Fruit fly (Drosophila melanogaster) whole organism, embryonic: ENCODE measurements around the gene Rabex-5.

Experiments
- Blimp-1 ChIP-seq: fragments of 200-800 bp; sonication (Bioruptor generic); optimal IDR thresholded peaks from 3 replicates; lab custom pipeline; 2018; ENCODE audit warnings: missing biosample characterization, missing genetic modification characterization, mild to moderate bottlenecking, moderate library complexity, missing genetic modification reagents
- CG10543 ChIP-seq: fragments of 200-800 bp; sonication (Bioruptor generic); optimal IDR thresholded peaks from 3 replicates; lab custom pipeline; 2017; ENCODE audit warnings: missing biosample characterization, mild to moderate bottlenecking, missing genetic modification characterization, moderate library complexity
- CG12769 ChIP-seq: fragments of 200-800 bp; sonication (Bioruptor generic); optimal IDR thresholded peaks from 2 replicates; lab custom pipeline; 2019; ENCODE audit warnings: missing biosample characterization, mild to moderate bottlenecking, missing genetic modification characterization, moderate library complexity
- CG13287 ChIP-seq: fragments of 200-800 bp; sonication (Bioruptor generic); IDR thresholded peaks from 2 replicates; pipeline ENCODE4 v1.3.6; 2022; ENCODE audit warnings: missing biosample characterization, missing genetic modification characterization; ENCODE audit not compliant: partially characterized antibody
- CG1529 ChIP-seq: fragments of 200-800 bp; sonication (Bioruptor generic); optimal IDR thresholded peaks from 3 replicates; lab custom pipeline; 2018; ENCODE audit warnings: missing biosample characterization, missing genetic modification characterization
- CG2678 ChIP-seq: fragments of 200-800 bp; sonication (Bioruptor generic); optimal IDR thresholded peaks from 3 replicates; lab custom pipeline; 2019; ENCODE audit warnings: missing biosample characterization, mild to moderate bottlenecking, missing genetic modification characterization, moderate library complexity
- CG43689 ChIP-seq: fragments of 200-800 bp; sonication (Bioruptor generic); IDR thresholded peaks from 2 replicates; pipeline ENCODE4 v1.3.6; 2022; ENCODE audit warnings: missing biosample characterization, missing genetic modification characterization
- CG5180 ChIP-seq: fragments of 200-800 bp; sonication (Bioruptor generic); optimal IDR thresholded peaks from 3 replicates; lab custom pipeline; 2017; ENCODE audit warnings: missing biosample characterization, missing genetic modification characterization, mild to moderate bottlenecking, moderate library complexity, missing genetic modification reagents
- CG6689 ChIP-seq: fragments of 200-800 bp; sonication (Bioruptor generic); IDR thresholded peaks from 2 replicates; pipeline ENCODE4 v1.3.6; 2022; ENCODE audit warnings: missing biosample characterization, missing genetic modification characterization
- CG6854 ChIP-seq: fragments of 200-800 bp; sonication (Bioruptor generic); optimal IDR thresholded peaks from 3 replicates; lab custom pipeline; 2017; ENCODE audit warnings: missing biosample characterization, mild to moderate bottlenecking, missing genetic modification characterization
- CG9215 ChIP-seq: fragments of 200-800 bp; sonication (Bioruptor generic); IDR thresholded peaks from 2 replicates; pipeline ENCODE4 v1.3.6; 2022; ENCODE audit warnings: missing biosample characterization, missing genetic modification characterization
- Deaf1 ChIP-seq: fragments of 200-800 bp; optimal IDR thresholded peaks from 3 replicates; lab custom pipeline; 2019; ENCODE audit warnings: missing biosample characterization, mild to moderate bottlenecking, missing genetic modification characterization, moderate library complexity
- Dp ChIP-seq: fragments of 200-800 bp; sonication (Bioruptor generic); optimal IDR thresholded peaks from 2 replicates; lab custom pipeline; 2018; ENCODE audit warnings: missing biosample characterization, mild to moderate bottlenecking, missing genetic modification characterization, moderate library complexity
- Drgx ChIP-seq: fragments of 200-800 bp; sonication (Bioruptor generic); IDR thresholded peaks from 2 replicates; pipeline ENCODE4 v1.3.6; 2022; ENCODE audit warnings: missing biosample characterization, missing genetic modification characterization
- Eip74EF ChIP-seq, 2 experiments: fragments of 200-800 bp in 1 of 2; fragments of >200 bp in 1 of 2; sonication (Bioruptor generic) in 1 of 2; optimal IDR thresholded peaks; 2 replicates each; lab custom pipeline; 2017 to 2019; ENCODE audit warnings: missing biosample characterization in 2 of 2, missing genetic modification characterization in 2 of 2, mild to moderate bottlenecking in 1 of 2, moderate library complexity in 1 of 2
- Fer3 ChIP-seq: fragments of 200-800 bp; sonication (Bioruptor generic); optimal IDR thresholded peaks from 2 replicates; lab custom pipeline; 2018; ENCODE audit warnings: missing biosample characterization, mild to moderate bottlenecking, missing genetic modification characterization, moderate library complexity
- Hr3 ChIP-seq: fragments of 200-800 bp; sonication (Bioruptor generic); optimal IDR thresholded peaks from 3 replicates; lab custom pipeline; 2016; ENCODE audit warnings: missing biosample characterization, missing genetic modification characterization
- Hr51 ChIP-seq, 2 experiments: fragments of 200-800 bp; sonication (Bioruptor generic); optimal IDR thresholded peaks; 2 replicates in 1 of 2; 3 replicates in 1 of 2; lab custom pipeline; 2016 to 2018; ENCODE audit warnings: missing biosample characterization in 2 of 2, missing genetic modification characterization in 2 of 2, mild to moderate bottlenecking in 1 of 2, moderate library complexity in 1 of 2
- Jarid2 ChIP-seq: fragments of 200-800 bp; sonication (Bioruptor generic); optimal IDR thresholded peaks from 3 replicates; lab custom pipeline; 2017; ENCODE audit warnings: mild to moderate bottlenecking, missing biosample characterization, missing genetic modification reagents, missing genetic modification characterization
- MBD-R2 ChIP-seq: fragments of 200-800 bp; sonication (Bioruptor generic); IDR thresholded peaks from 2 replicates; pipeline ENCODE4 v1.3.6; 2022; ENCODE audit warnings: missing biosample characterization, missing genetic modification characterization
- Med ChIP-seq: fragments of 200-800 bp; sonication (Bioruptor generic); peaks from one replicate; lab custom pipeline; 2016; ENCODE audit warnings: missing biosample characterization, missing genetic modification characterization, mild to moderate bottlenecking, inconsistent platforms, moderate library complexity
- Meics ChIP-seq: fragments of 200-800 bp; sonication (Bioruptor generic); optimal IDR thresholded peaks from 2 replicates; lab custom pipeline; 2017; ENCODE audit warnings: missing biosample characterization, mild to moderate bottlenecking, missing genetic modification characterization
- Scr ChIP-seq: fragments of 200-800 bp; sonication (Bioruptor generic); IDR thresholded peaks from 2 replicates; pipeline ENCODE4 v1.3.6; 2022; ENCODE audit warnings: missing biosample characterization, missing genetic modification characterization; ENCODE audit not compliant: partially characterized antibody
- Spps ChIP-seq: fragments of 200-800 bp; sonication (Bioruptor generic); optimal IDR thresholded peaks from 2 replicates; lab custom pipeline; 2018; ENCODE audit warnings: missing biosample characterization, mild to moderate bottlenecking, missing genetic modification characterization
- Tbp ChIP-seq: fragments of >200 bp; optimal IDR thresholded peaks from 2 replicates; lab custom pipeline; 2018; ENCODE audit warnings: missing biosample characterization, missing genetic modification characterization
- Trl ChIP-seq, 3 experiments: fragments of >200 bp in 2 of 3; fragments of 200-800 bp in 1 of 3; sonication (Bioruptor generic) in 1 of 3; optimal IDR thresholded peaks; 2 replicates in 1 of 3; 3 replicates in 2 of 3; lab custom pipeline; 2016 to 2017; ENCODE audit warnings: missing biosample characterization in 1 of 3, missing genetic modification characterization in 1 of 3
- Vsx1 ChIP-seq: fragments of 200-800 bp; sonication (Bioruptor generic); optimal IDR thresholded peaks from 2 replicates; lab custom pipeline; 2017; ENCODE audit warnings: missing biosample characterization, mild to moderate bottlenecking, missing genetic modification characterization, missing genetic modification reagents
- Xbp1 ChIP-seq: fragments of 200-800 bp; sonication (Bioruptor generic); optimal IDR thresholded peaks from 3 replicates; lab custom pipeline; 2016; ENCODE audit warnings: missing biosample characterization, mild to moderate bottlenecking, missing genetic modification characterization
- chinmo ChIP-seq: fragments of 200-800 bp; sonication (Bioruptor generic); IDR thresholded peaks from 4 replicates; pipeline ENCODE4 v1.3.6; 2022; ENCODE audit warnings: missing biosample characterization, missing genetic modification characterization; ENCODE audit not compliant: partially characterized antibody
- ftz-f1 ChIP-seq: fragments of 200-800 bp; sonication (Bioruptor generic); optimal IDR thresholded peaks from 2 replicates; lab custom pipeline; 2016; ENCODE audit warnings: missing biosample characterization, missing genetic modification characterization
- kni ChIP-seq: fragments of 200-800 bp; sonication (Bioruptor generic); optimal IDR thresholded peaks from 3 replicates; lab custom pipeline; 2017; ENCODE audit warnings: mild to moderate bottlenecking, missing biosample characterization, missing genetic modification reagents, missing genetic modification characterization
- knrl ChIP-seq: fragments of 200-800 bp; sonication (Bioruptor generic); IDR thresholded peaks from 3 replicates; pipeline ENCODE4 v1.3.6; 2022; ENCODE audit warnings: missing biosample characterization, missing genetic modification characterization; ENCODE audit not compliant: partially characterized antibody
- nom ChIP-seq: fragments of 200-800 bp; sonication (Bioruptor generic); optimal IDR thresholded peaks from 2 replicates; lab custom pipeline; 2017; ENCODE audit warnings: missing biosample characterization, missing genetic modification characterization, mild to moderate bottlenecking, moderate library complexity, missing genetic modification reagents
- oc ChIP-seq: fragments of 200-800 bp; sonication (Bioruptor generic); optimal IDR thresholded peaks from 2 replicates; lab custom pipeline; 2018; ENCODE audit warnings: missing biosample characterization, mild to moderate bottlenecking, missing genetic modification characterization, moderate library complexity
- odd ChIP-seq: fragments of 200-800 bp; sonication (Bioruptor generic); optimal IDR thresholded peaks from 2 replicates; lab custom pipeline; 2017; ENCODE audit warnings: missing biosample characterization, mild to moderate bottlenecking, missing genetic modification characterization
- otp ChIP-seq: fragments of 200-800 bp; sonication (Bioruptor generic); IDR thresholded peaks from 3 replicates; pipeline ENCODE4, ENCODE4 v1.3.6; 2022; ENCODE audit warnings: missing biosample characterization, missing genetic modification characterization
- pum ChIP-seq: fragments of 200-800 bp; sonication (Bioruptor generic); optimal IDR thresholded peaks from 2 replicates; lab custom pipeline; 2016; ENCODE audit warnings: missing biosample characterization, missing genetic modification characterization
- sens ChIP-seq: fragments of 200-800 bp; sonication (Bioruptor generic); peaks from one replicate; lab custom pipeline; 2016; ENCODE audit warnings: missing biosample characterization, missing genetic modification characterization
- sisA ChIP-seq: fragments of 200-800 bp; sonication (Bioruptor generic); IDR thresholded peaks from 2 replicates; pipeline ENCODE4 v1.3.6; 2022; ENCODE audit warnings: missing biosample characterization, missing genetic modification characterization
- so ChIP-seq: fragments of 200-800 bp; sonication (Bioruptor generic); IDR thresholded peaks from 3 replicates; pipeline ENCODE4 v1.3.6; 2022; ENCODE audit warnings: missing biosample characterization, missing genetic modification characterization
- unpg ChIP-seq: fragments of 200-800 bp; sonication (Bioruptor generic); optimal IDR thresholded peaks from 3 replicates; lab custom pipeline; 2018; ENCODE audit warnings: missing biosample characterization, mild to moderate bottlenecking, missing genetic modification characterization, moderate library complexity
- z ChIP-seq: fragments of 200-800 bp; sonication (Bioruptor generic); IDR thresholded peaks from 3 replicates; pipeline ENCODE4 v1.3.6; 2022; ENCODE audit warnings: missing biosample characterization, missing genetic modification characterization
- zen2 ChIP-seq: fragments of 200-800 bp; sonication (Bioruptor generic); IDR thresholded peaks from 3 replicates; pipeline ENCODE4 v1.3.6; 2022; ENCODE audit warnings: missing biosample characterization, missing genetic modification characterization; ENCODE audit not compliant: partially characterized antibody
- zfh2 ChIP-seq: fragments of 200-800 bp; sonication (Bioruptor generic); optimal IDR thresholded peaks from 2 replicates; lab custom pipeline; 2016; ENCODE audit warnings: missing biosample characterization, missing genetic modification characterization

The Rabex-5 gene

dm6 chr3L:1250396-1250795 is 45.3 kb upstream of the Rabex-5 start, which contains the start of gene Bfc:
Gene Bfc, plus strand, starts transcription at chr3L:1250696.
- TF ChIP-seq pum: no peak
- TF ChIP-seq Scr (GFP tag; lab: Robert Waterston, UW): no peak
- TF ChIP-seq CG6854 (GFP tag; lab: Kevin White, UChicago): no peak
- no peak for TF ChIP-seq CG6689 (GFP tag; lab: Robert Waterston, UW)
- no peak for TF ChIP-seq Hr3
- no peak for TF ChIP-seq CG9215 (GFP tag; lab: Robert Waterston, UW)
- TF ChIP-seq Xbp1 (GFP tag; lab: Kevin White, UChicago): no peak
- TF ChIP-seq Spps: no peak
- no peak for TF ChIP-seq CG43689
- no peak for TF ChIP-seq CG5180
- TF ChIP-seq zfh2 (GFP tag; lab: Kevin White, UChicago): no peak
- TF ChIP-seq otp (GFP tag; lab: Robert Waterston, UW): no peak
- TF ChIP-seq sisA (GFP tag; lab: Robert Waterston, UW): no peak

- TF ChIP-seq Vsx1 (GFP tag; lab: Kevin White, UChicago): no peak
- TF ChIP-seq, all 482 proteins: peak for 0
Observed at dm6 chr3L:1251712-1252111, 44.0 kb upstream of the Rabex-5 start, which contains the start of the genes CG9130 and CG9133. Gene CG9130, plus strand, starts transcription at chr3L:1252012. Gene CG9133, plus strand, starts transcription at chr3L:1252012.

- peak; percentile 64 for TF ChIP-seq Jarid2 (GFP tag; lab: Kevin White, UChicago)
- peak; percentile 18 for TF ChIP-seq sens (GFP tag; lab: Kevin White, UChicago)
- no peak for TF ChIP-seq CG1529 (GFP tag; lab: Kevin White, UChicago)
- TF ChIP-seq CG10543 (GFP tag; lab: Kevin White, UChicago): peak; percentile 4
- peak; percentile 90 for TF ChIP-seq Deaf1 (tag; lab: Kevin White, UChicago)
- TF ChIP-seq Eip74EF (GFP tag; optimal IDR thresholded peaks at IDR 0.05; lab: Kevin White, UChicago): peak in 1 of 2 experiments; percentile 14
- TF ChIP-seq Hr51 (GFP tag; optimal IDR thresholded peaks at IDR 0.05; lab: Kevin White, UChicago): no peak
- no peak for TF ChIP-seq CG2678 (tag; lab: Kevin White, UChicago)
- TF ChIP-seq Drgx (GFP tag; lab: Robert Waterston, UW): 0 out of 2 replicates have a peak, but pooled peaks have one; percentile 33
- 0 out of 2 replicates have a peak, but pooled peaks have one; percentile 20 for TF ChIP-seq CG13287 (GFP tag; lab: Robert Waterston, UW)
- TF ChIP-seq z (GFP tag; lab: Robert Waterston, UW): peak; percentile 81; the same call in 2 of the 3 replicates
- TF ChIP-seq zen2 (GFP tag; lab: Robert Waterston, UW): 0 out of 3 replicates have a peak, but pooled peaks have one; percentile 19
- TF ChIP-seq Blimp-1 (GFP tag; lab: Kevin White, UChicago): peak; percentile 89
- no peak for TF ChIP-seq Fer3
- peak; percentile 55 for TF ChIP-seq nom (GFP tag; lab: Kevin White, UChicago)
- TF ChIP-seq unpg (GFP tag; lab: Kevin White, UChicago): no peak
- peak; percentile 18 for TF ChIP-seq oc (tag; lab: Kevin White, UChicago)
- peak; percentile 83 for TF ChIP-seq CG5180
- TF ChIP-seq ftz-f1 (GFP tag; lab: Kevin White, UChicago): no peak
- no peak for TF ChIP-seq so (GFP tag; lab: Robert Waterston, UW)
- TF ChIP-seq Meics (GFP tag; lab: Kevin White, UChicago): no peak
- no peak for TF ChIP-seq MBD-R2
- no peak for TF ChIP-seq Tbp
- TF ChIP-seq Dp (GFP tag; lab: Kevin White, UChicago): no peak
- TF ChIP-seq chinmo: peak; percentile 86; the same call in 2 of the 4 replicates
- TF ChIP-seq knrl (GFP tag; lab: Robert Waterston, UW): no peak
- TF ChIP-seq Med (GFP tag; lab: Kevin White, UChicago): peak; percentile 42
- TF ChIP-seq CG12769: peak; percentile 67
- TF ChIP-seq odd (GFP tag; lab: Kevin White, UChicago): peak; percentile 6
- peak; percentile 65 for TF ChIP-seq kni (GFP tag; lab: Kevin White, UChicago)
- TF ChIP-seq Trl (optimal IDR thresholded peaks at IDR 0.05; lab: Kevin White, UChicago): peak; percentile 11 to 22
- no peak for TF ChIP-seq Trl (GFP tag; optimal IDR thresholded peaks at IDR 0.05; lab: Kevin White, UChicago)
Observed at dm6 chr3L:1256061-1256780, 39.5 kb upstream of the Rabex-5 start, which contains the start of gene tfc. Gene tfc, plus strand, starts transcription at chr3L:1256449.
